3 worm cellular contexts compared by ENCODE assay signal in genomic region chrIII:11581372-11581771, ce11.
TF ChIP-seq lines count a peak whose summit lies in the region.

Y66D12A.6 (minus strand) TSS chrIII:11581402.
ceh-92 (plus strand) TSS chrIII:11581600.

TF ChIP-seq in whole organism, L1 larva, 84 proteins besides CTCF, POLR2A, EP300 and RAD21:
- peak; percentile 20 for TF ChIP-seq nhr-85 (tag; lab: Kevin White, UChicago)
- no peak for TF ChIP-seq isw-1 (GFP tag; IDR thresholded peaks at IDR 0.05; lab: Robert Waterston, UW)
- TF ChIP-seq ztf-11 (tag; optimal IDR thresholded peaks at IDR 0.05; lab: Kevin White, UChicago) = no peak
- no peak for TF ChIP-seq nhr-71 (tag; optimal IDR thresholded peaks at IDR 0.05; lab: Kevin White, UChicago)
- no peak for TF ChIP-seq blmp-1 (tag; optimal IDR thresholded peaks at IDR 0.05; lab: Kevin White, UChicago)
- TF ChIP-seq efl-1 (optimal IDR thresholded peaks at IDR 0.05; lab: Kevin White, UChicago) = peak in 1 of 2 experiments; percentile 71
- TF ChIP-seq efl-1 (GFP tag; optimal IDR thresholded peaks at IDR 0.05 in 1 of 2; lab: Kevin White, UChicago) = peak; percentile 9 to 66

TF ChIP-seq in whole organism, L4 larva, 104 proteins besides CTCF, POLR2A, EP300 and RAD21:
- TF ChIP-seq zip-2 (tag; optimal IDR thresholded peaks at IDR 0.05; lab: Kevin White, UChicago) (no peak), ztf-11 (tag; optimal IDR thresholded peaks at IDR 0.05; lab: Kevin White, UChicago) (no peak), ZK337.2 (GFP tag; IDR thresholded peaks at IDR 0.05; lab: Robert Waterston, UW) (no peak), snpc-1.2 (GFP tag; IDR thresholded peaks at IDR 0.05; lab: Robert Waterston, UW) (peak; percentile 49; the same call in 1 of the 2 replicates), snpc-4 (tag; optimal IDR thresholded peaks at IDR 0.05; lab: Kevin White, UChicago) (no peak), nhr-76 (tag; optimal IDR thresholded peaks at IDR 0.05; lab: Kevin White, UChicago) (no peak), nhr-10 (tag; optimal IDR thresholded peaks at IDR 0.05; lab: Kevin White, UChicago) (no peak), Y75B8A.6 (GFP tag; IDR thresholded peaks at IDR 0.05; lab: Robert Waterston, UW) (no peak), arid-1 (GFP tag; conservative IDR thresholded peaks at IDR 0.05; lab: Robert Waterston, UW) (no peak), unc-130 (GFP tag; optimal IDR thresholded peaks at IDR 0.05; lab: Kevin White, UChicago) (peak; percentile 16), set-16 (GFP tag; IDR thresholded peaks at IDR 0.05; lab: Robert Waterston, UW) (no peak), F49E8.2 (tag; optimal IDR thresholded peaks at IDR 0.05; lab: Kevin White, UChicago; ENCODE audit: borderline replicate concordance) (peak; percentile 10), tag-97 (GFP tag; IDR thresholded peaks at IDR 0.05; lab: Robert Waterston, UW) (no peak), daf-12 (tag; optimal IDR thresholded peaks at IDR 0.05; lab: Kevin White, UChicago) (no peak), jun-1 (tag; optimal IDR thresholded peaks at IDR 0.05; lab: Kevin White, UChicago) (no peak), aly-2 (tag; optimal IDR thresholded peaks at IDR 0.05; lab: Kevin White, UChicago) (no peak), lin-38 (GFP tag; IDR thresholded peaks at IDR 0.05; lab: Robert Waterston, UW) (peak; percentile 57), rbr-2 (tag; optimal IDR thresholded peaks at IDR 0.05; lab: Kevin White, UChicago) (no peak), lsy-2 (tag; optimal IDR thresholded peaks at IDR 0.05; lab: Kevin White, UChicago) (no peak), zfp-2 (tag; optimal IDR thresholded peaks at IDR 0.05; lab: Kevin White, UChicago) (no peak), hlh-30 (tag; optimal IDR thresholded peaks at IDR 0.05; lab: Kevin White, UChicago; ENCODE audit: insufficient read depth) (no peak), vab-7 (GFP tag; IDR thresholded peaks at IDR 0.05; lab: Robert Waterston, UW) (no peak), aha-1 (tag; lab: Kevin White, UChicago) (no peak), duxl-1 (tag; optimal IDR thresholded peaks at IDR 0.05; lab: Kevin White, UChicago; ENCODE audit: poor library complexity) (no peak), lin-1 (GFP tag; IDR thresholded peaks at IDR 0.05; lab: Robert Waterston, UW) (no peak)

TF ChIP-seq in whole organism, young adult, 124 proteins besides CTCF, POLR2A, EP300 and RAD21:
- TF ChIP-seq ccch-3 (GFP tag; optimal IDR thresholded peaks at IDR 0.05; lab: Kevin White, UChicago) (no peak), snpc-1.1 (tag; optimal IDR thresholded peaks at IDR 0.05; lab: Kevin White, UChicago; ENCODE audit: insufficient read depth) (peak; percentile 0), nfyb-1 (GFP tag; IDR thresholded peaks at IDR 0.05; lab: Robert Waterston, UW) (no peak), mcd-1 (GFP tag; IDR thresholded peaks at IDR 0.05; lab: Robert Waterston, UW) (peak; percentile 49; the same call in 1 of the 2 replicates), rcor-1 (GFP tag; IDR thresholded peaks at IDR 0.05; lab: Robert Waterston, UW) (no peak), ztf-18 (tag; optimal IDR thresholded peaks at IDR 0.05; lab: Kevin White, UChicago) (no peak), F52B5.7 (tag; optimal IDR thresholded peaks at IDR 0.05; lab: Kevin White, UChicago) (no peak), ceh-91 (GFP tag; IDR thresholded peaks at IDR 0.05; lab: Robert Waterston, UW) (peak; percentile 49; the same call in 1 of the 2 replicates), F22D6.2 (tag; optimal IDR thresholded peaks at IDR 0.05; lab: Kevin White, UChicago) (no peak), atf-7 (tag; optimal IDR thresholded peaks at IDR 0.05; lab: Kevin White, UChicago) (no peak), hsf-1 (GFP tag; IDR thresholded peaks at IDR 0.05; lab: Robert Waterston, UW) (no peak), akir-1 (GFP tag; optimal IDR thresholded peaks at IDR 0.05; lab: Kevin White, UChicago) (no peak), ztf-25 (GFP tag; IDR thresholded peaks at IDR 0.05; lab: Robert Waterston, UW) (no peak), lsl-1 (GFP tag; optimal IDR thresholded peaks at IDR 0.05; lab: Kevin White, UChicago) (peak; percentile 78), snpc-3.4 (tag; optimal IDR thresholded peaks at IDR 0.05; lab: Kevin White, UChicago) (peak; percentile 1), hlh-26 (GFP tag; conservative IDR thresholded peaks at IDR 0.05; lab: Robert Waterston, UW) (no peak), xnd-1 (tag; optimal IDR thresholded peaks at IDR 0.05; lab: Kevin White, UChicago) (no peak), ceh-79 (tag; optimal IDR thresholded peaks at IDR 0.05; lab: Kevin White, UChicago) (no peak), hmg-20 (GFP tag; IDR thresholded peaks at IDR 0.05; lab: Robert Waterston, UW) (no peak), efl-1 (GFP tag; optimal IDR thresholded peaks at IDR 0.05; lab: Kevin White, UChicago) (peak; percentile 50), lin-54 (GFP tag; optimal IDR thresholded peaks at IDR 0.05; lab: Kevin White, UChicago) (peak; percentile 56), B0336.3 (GFP tag; IDR thresholded peaks at IDR 0.05; lab: Robert Waterston, UW) (no peak), D2030.7 (GFP tag; IDR thresholded peaks at IDR 0.05; lab: Robert Waterston, UW) (peak; percentile 73), cebp-1 (GFP tag; IDR thresholded peaks at IDR 0.05; lab: Robert Waterston, UW) (no peak), cebp-1 (tag; optimal IDR thresholded peaks at IDR 0.05; lab: Kevin White, UChicago) (no peak), Y95B8A.8 (GFP tag; IDR thresholded peaks at IDR 0.05; lab: Robert Waterston, UW) (no peak), snpc-1.3 (tag; optimal IDR thresholded peaks at IDR 0.05; lab: Kevin White, UChicago; ENCODE audit: insufficient read depth) (peak; percentile 37), egl-18 (GFP tag; IDR thresholded peaks at IDR 0.05; lab: Robert Waterston, UW) (no peak), nhr-120 (GFP tag; IDR thresholded peaks at IDR 0.05; lab: Robert Waterston, UW) (no peak), madf-6 (GFP tag; IDR thresholded peaks at IDR 0.05; lab: Robert Waterston, UW) (peak; percentile 64), attf-3 (GFP tag; conservative IDR thresholded peaks at IDR 0.05; lab: Robert Waterston, UW) (no peak), snpc-4 (GFP tag; optimal IDR thresholded peaks at IDR 0.05; lab: Kevin White, UChicago) (no peak), snpc-4 (tag; optimal IDR thresholded peaks at IDR 0.05; lab: Kevin White, UChicago) (no peak), B0019.2 (GFP tag; conservative IDR thresholded peaks at IDR 0.05; lab: Robert Waterston, UW) (peak; percentile 14; the same call in 1 of the 2 replicates), hrde-1 (tag; optimal IDR thresholded peaks at IDR 0.05; lab: Kevin White, UChicago; ENCODE audit: borderline replicate concordance) (no peak), F23B12.7 (tag; optimal IDR thresholded peaks at IDR 0.05; lab: Kevin White, UChicago; ENCODE audit: insufficient read depth) (peak; percentile 5), mes-4 (tag; optimal IDR thresholded peaks at IDR 0.05; lab: Kevin White, UChicago) (no peak), B0035.1 (tag; optimal IDR thresholded peaks at IDR 0.05; lab: Kevin White, UChicago) (no peak), somi-1 (GFP tag; optimal IDR thresholded peaks at IDR 0.05; lab: Kevin White, UChicago) (no peak), nhr-27 (tag; optimal IDR thresholded peaks at IDR 0.05; lab: Kevin White, UChicago) (no peak), Y67H2A.10 (GFP tag; conservative IDR thresholded peaks at IDR 0.05; lab: Robert Waterston, UW) (no peak), dpl-1 (GFP tag; optimal IDR thresholded peaks at IDR 0.05; lab: Kevin White, UChicago) (peak; percentile 25), F49E8.2 (tag; optimal IDR thresholded peaks at IDR 0.05; lab: Kevin White, UChicago; ENCODE audit: insufficient read depth) (peak; percentile 70), F33H1.4 (GFP tag; IDR thresholded peaks at IDR 0.05; lab: Robert Waterston, UW) (peak; percentile 47), dox-1 (GFP tag; IDR thresholded peaks at IDR 0.05; lab: Robert Waterston, UW) (peak; percentile 37; the same call in 1 of the 2 replicates), madf-8 (GFP tag; conservative IDR thresholded peaks at IDR 0.05; lab: Robert Waterston, UW) (no peak)
TF ChIP-seq in whole organism, young adult: peak in this region for 16.
